Worm (Caenorhabditis elegans): ENCODE results near the gene K08H2.3.
A peak's percentile ranks its signal among the peaks of the same experiment; 100 is the strongest.

DNA sequence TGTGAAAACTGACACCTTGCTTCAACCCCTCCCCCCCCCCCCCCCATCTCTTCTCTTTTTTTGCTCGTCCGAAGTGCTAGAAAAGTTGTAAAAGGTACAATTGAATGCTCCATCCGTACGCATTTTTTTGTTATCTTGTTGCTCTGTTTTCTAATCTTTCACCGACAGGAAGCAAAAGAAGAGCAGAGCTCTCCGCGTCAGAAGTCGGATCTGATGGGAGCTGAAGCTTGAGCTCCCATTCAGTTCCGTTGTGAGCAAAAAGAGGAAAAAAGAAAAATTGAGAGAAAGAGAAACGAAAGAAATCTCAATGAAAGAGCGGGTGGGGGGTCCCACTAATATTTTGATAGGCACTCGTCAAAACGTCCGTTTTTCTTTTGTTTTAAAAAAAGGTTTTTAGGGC is 30.3 kb upstream of the K08H2.3 start:
- TF ChIP-seq aha-1 (tag): peak; percentile 16
- no peak for TF ChIP-seq lin-13 (GFP tag; optimal IDR thresholded peaks at IDR 0.05)
- no peak for TF ChIP-seq skn-1 (tag; optimal IDR thresholded peaks at IDR 0.05)
